Fruit fly (Drosophila melanogaster) whole organism, wandering third instar larva: ENCODE results near the gene CG15306.

Experiments used
- Abd-B ChIP-seq: fragments of >200 bp; optimal IDR thresholded peaks from 2 replicates; lab custom pipeline; 2017; ENCODE audit warnings: missing biosample characterization, missing genetic modification characterization
- CG32264 ChIP-seq: fragments of 200-800 bp; sonication (Bioruptor generic); optimal IDR thresholded peaks from 2 replicates; lab custom pipeline; 2016; ENCODE audit warnings: missing biosample characterization, missing genetic modification characterization
- CrebA ChIP-seq: fragments of 200-800 bp; sonication (Bioruptor generic); optimal IDR thresholded peaks from 2 replicates; lab custom pipeline; 2016; ENCODE audit warnings: missing biosample characterization, mild to moderate bottlenecking, missing genetic modification characterization, borderline replicate concordance
- Dfd ChIP-seq: fragments of >200 bp; optimal IDR thresholded peaks from 2 replicates; lab custom pipeline; 2017; ENCODE audit warnings: missing biosample characterization, missing genetic modification characterization
- Dif ChIP-seq: fragments of 200-275, 200-300 bp; sonication (Bioruptor generic); optimal IDR thresholded peaks from 2 replicates; lab custom pipeline; 2018; ENCODE audit warnings: missing biosample characterization, missing genetic modification characterization; ENCODE audit not compliant: partially characterized antibody
- GATAd ChIP-seq: sonication (Bioruptor generic); optimal IDR thresholded peaks from 2 replicates; lab custom pipeline; 2016; ENCODE audit warnings: missing biosample characterization, missing genetic modification characterization
- HLH106 ChIP-seq: fragments of 200-800 bp; optimal IDR thresholded peaks from 3 replicates; lab custom pipeline; 2019; ENCODE audit warnings: missing biosample characterization, mild to moderate bottlenecking, missing genetic modification characterization, moderate library complexity
- Hnf4 ChIP-seq: fragments of 200-800 bp; sonication (Bioruptor generic); optimal IDR thresholded peaks from 2 replicates; lab custom pipeline; 2016; ENCODE audit warnings: missing biosample characterization, mild to moderate bottlenecking, missing genetic modification characterization
- Hr78 ChIP-seq: fragments of >200 bp; optimal IDR thresholded peaks from 2 replicates; lab custom pipeline; 2017; ENCODE audit warnings: missing biosample characterization, missing genetic modification characterization
- Hr83 ChIP-seq: fragments of 200-300 bp; sonication (Bioruptor generic); optimal IDR thresholded peaks from 2 replicates; lab custom pipeline; 2016; ENCODE audit warnings: missing biosample characterization, mild to moderate bottlenecking, missing genetic modification characterization, moderate library complexity; ENCODE audit not compliant: poor library complexity, severe bottlenecking
- Jra ChIP-seq: sonication (Bioruptor generic); optimal IDR thresholded peaks from 2 replicates; lab custom pipeline; 2016; ENCODE audit warnings: missing biosample characterization, missing genetic modification characterization
- Mio ChIP-seq: sonication (Bioruptor generic); optimal IDR thresholded peaks from 2 replicates; lab custom pipeline; 2016; ENCODE audit warnings: missing biosample characterization, missing genetic modification characterization
- Myc ChIP-seq: fragments of >200 bp; optimal IDR thresholded peaks from 2 replicates; lab custom pipeline; 2017
- N ChIP-seq: fragments of >200 bp; optimal IDR thresholded peaks from 2 replicates; lab custom pipeline; 2018; ENCODE audit warnings: missing biosample characterization, missing external identifiers, missing genetic modification characterization
- OdsH ChIP-seq: fragments of 200-800 bp; sonication (Bioruptor generic); optimal IDR thresholded peaks from 2 replicates; lab custom pipeline; 2016; ENCODE audit warnings: missing biosample characterization, mild to moderate bottlenecking, missing genetic modification characterization
- Rel ChIP-seq, 2 experiments: fragments of 200-800 bp; sonication (Bioruptor generic) in 1 of 2; optimal IDR thresholded peaks; 2 replicates in 1 of 2; 3 replicates in 1 of 2; lab custom pipeline; 2016 to 2019; ENCODE audit warnings: mild to moderate bottlenecking in 2 of 2, missing biosample characterization in 2 of 2, missing genetic modification characterization in 2 of 2, moderate library complexity in 1 of 2
- Sp1 ChIP-seq: fragments of 200-800 bp; sonication (Bioruptor generic); optimal IDR thresholded peaks from 3 replicates; lab custom pipeline; 2019; ENCODE audit warnings: missing biosample characterization, mild to moderate bottlenecking, missing genetic modification characterization, moderate library complexity
- Vsx2 ChIP-seq: fragments of 200-300, 225-300 bp; sonication (Bioruptor generic); optimal IDR thresholded peaks from 2 replicates; lab custom pipeline; 2018; ENCODE audit warnings: missing biosample characterization, missing genetic modification characterization; ENCODE audit not compliant: partially characterized antibody
- br ChIP-seq: fragments of 200-800 bp; sonication (Bioruptor generic); optimal IDR thresholded peaks from 2 replicates; lab custom pipeline; 2016; ENCODE audit warnings: missing biosample characterization, missing genetic modification characterization
- brk ChIP-seq: fragments of 200-800 bp; sonication (Bioruptor generic); optimal IDR thresholded peaks from 2 replicates; lab custom pipeline; 2016; ENCODE audit warnings: missing biosample characterization, mild to moderate bottlenecking, missing genetic modification characterization
- dl ChIP-seq, 2 experiments: fragments of 175-275, 200-275 bp in 1 of 2; fragments of 200-275 bp in 1 of 2; sonication (Bioruptor generic); optimal IDR thresholded peaks; lab custom pipeline; 2018; ENCODE audit warnings: mild to moderate bottlenecking in 2 of 2, missing biosample characterization in 2 of 2, missing genetic modification characterization in 2 of 2, moderate library complexity in 2 of 2; ENCODE audit not compliant: partially characterized antibody in 2 of 2, insufficient read depth in 1 of 2
- dmrt93B ChIP-seq: fragments of 200-800 bp; sonication (Bioruptor generic); optimal IDR thresholded peaks from 2 replicates; lab custom pipeline; 2018; ENCODE audit warnings: missing biosample characterization, mild to moderate bottlenecking, missing genetic modification characterization
- dsf ChIP-seq: sonication (Bioruptor generic); optimal IDR thresholded peaks from 2 replicates; lab custom pipeline; 2016; ENCODE audit warnings: missing biosample characterization, missing genetic modification characterization, borderline replicate concordance
- ey ChIP-seq: fragments of 200-800 bp; sonication (Bioruptor generic); optimal IDR thresholded peaks from 2 replicates; lab custom pipeline; 2016; ENCODE audit warnings: missing biosample characterization, missing genetic modification characterization
- foxo ChIP-seq, 2 experiments: fragments of 200-800 bp; sonication (Bioruptor generic); optimal IDR thresholded peaks; 2 replicates in 1 of 2; 3 replicates in 1 of 2; lab custom pipeline; 2016 to 2017; ENCODE audit warnings: missing biosample characterization in 2 of 2, missing genetic modification characterization in 2 of 2
- fru ChIP-seq: fragments of 200-800 bp; sonication (Bioruptor generic); optimal IDR thresholded peaks from 3 replicates; lab custom pipeline; 2016; ENCODE audit warnings: missing biosample characterization, mild to moderate bottlenecking, missing genetic modification characterization
- h ChIP-seq: fragments of 200-800 bp; sonication (Bioruptor generic); optimal IDR thresholded peaks from 3 replicates; lab custom pipeline; 2016; ENCODE audit warnings: missing biosample characterization, mild to moderate bottlenecking, missing genetic modification characterization
- jim ChIP-seq: fragments of 175-275, 200-325 bp; sonication (Bioruptor generic); optimal IDR thresholded peaks from 2 replicates; lab custom pipeline; 2016; ENCODE audit warnings: missing biosample characterization, mild to moderate bottlenecking, missing genetic modification characterization
- lola ChIP-seq: fragments of >200 bp; optimal IDR thresholded peaks from 2 replicates; lab custom pipeline; 2017; ENCODE audit warnings: missing biosample characterization, missing genetic modification characterization
- pan ChIP-seq: fragments of >200 bp; optimal IDR thresholded peaks from 2 replicates; lab custom pipeline; 2017
- psq ChIP-seq: fragments of 200-800 bp; sonication (Bioruptor generic); optimal IDR thresholded peaks from 3 replicates; lab custom pipeline; 2017; ENCODE audit warnings: missing biosample characterization, mild to moderate bottlenecking, missing genetic modification characterization, moderate library complexity
- rgr ChIP-seq: fragments of 200-800 bp; sonication (Bioruptor generic); optimal IDR thresholded peaks from 3 replicates; lab custom pipeline; 2016; ENCODE audit warnings: missing biosample characterization, mild to moderate bottlenecking, missing genetic modification characterization
- sage ChIP-seq: fragments of 200-800 bp; sonication (Bioruptor generic); optimal IDR thresholded peaks from 2 replicates; lab custom pipeline; 2016; ENCODE audit warnings: missing biosample characterization, mild to moderate bottlenecking, missing genetic modification characterization
- sv ChIP-seq: fragments of 200-800 bp; sonication (Bioruptor generic); optimal IDR thresholded peaks from 3 replicates; lab custom pipeline; 2016; ENCODE audit warnings: missing biosample characterization, missing genetic modification characterization
- usp ChIP-seq: fragments of >200 bp; optimal IDR thresholded peaks from 2 replicates; lab custom pipeline; 2017; ENCODE audit warnings: missing biosample characterization, missing genetic modification characterization

Gene CG15306

DNA sequence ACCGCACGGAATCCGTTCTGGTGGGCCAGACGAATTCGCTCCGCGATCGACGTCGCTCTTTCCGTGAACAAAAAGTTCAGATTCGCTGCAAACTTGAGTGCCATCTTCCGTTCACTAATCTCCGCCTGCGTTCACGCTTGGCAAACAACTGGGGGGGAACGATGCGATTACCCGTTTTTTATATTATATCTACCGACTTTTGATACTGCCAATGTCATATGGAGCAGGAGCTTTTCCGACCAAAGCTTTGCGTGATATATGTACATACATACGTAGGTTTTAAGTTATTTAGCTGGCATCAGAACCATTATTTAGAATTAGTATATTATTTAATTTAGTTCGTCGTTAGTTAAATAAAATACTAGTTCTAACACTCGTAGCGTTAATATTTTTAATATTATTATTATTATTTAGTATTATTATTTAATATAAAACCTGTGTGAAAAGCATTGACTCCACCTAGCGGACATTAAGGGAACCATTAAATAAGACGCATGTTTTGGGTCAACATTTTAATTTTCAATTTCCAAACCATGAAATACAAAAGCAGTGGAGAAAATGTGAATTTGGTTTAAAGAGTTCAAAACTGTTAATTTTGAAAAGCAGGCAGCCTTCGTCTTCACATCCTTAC, 1.8 kb downstream of the CG15306 start, which contains the start of gene Gip:
TSS of gene Gip (minus strand) at position 214 of the 631 bp plus-strand sequence.
- peak; percentile 35 for TF ChIP-seq Jra (GFP tag; lab: Kevin White, UChicago)
- peak; percentile 24 for TF ChIP-seq fru (GFP tag; lab: Kevin White, UChicago)
- TF ChIP-seq lola (GFP tag; lab: Kevin White, UChicago) = no peak
- no peak for TF ChIP-seq usp (GFP tag; lab: Kevin White, UChicago)
- TF ChIP-seq Myc (lab: Kevin White, UChicago) = no peak
- TF ChIP-seq sage (GFP tag; lab: Kevin White, UChicago) = peak; percentile 47
- TF ChIP-seq Hr78 (GFP tag; lab: Kevin White, UChicago) = no peak
- TF ChIP-seq dmrt93B = no peak
- TF ChIP-seq dl (GFP tag; optimal IDR thresholded peaks at IDR 0.05; lab: Kevin White, UChicago; ENCODE audit: insufficient read depth in 1 of 2, partially characterized antibody in 2 of 2) = no peak
- peak; percentile 79 for TF ChIP-seq Hr83 (GFP tag; lab: Kevin White, UChicago)
- TF ChIP-seq ey = no peak
- TF ChIP-seq Vsx2 (GFP tag; lab: Kevin White, UChicago) = peak; percentile 65
- no peak for TF ChIP-seq Abd-B
- peak; percentile 55 for TF ChIP-seq br (GFP tag; lab: Kevin White, UChicago)
- no peak for TF ChIP-seq CG32264 (GFP tag; lab: Kevin White, UChicago)
- TF ChIP-seq psq (GFP tag; lab: Kevin White, UChicago) = no peak
- TF ChIP-seq foxo (GFP tag; optimal IDR thresholded peaks at IDR 0.05; lab: Kevin White, UChicago) = peak in 1 of 2 experiments; percentile 18
- TF ChIP-seq Hnf4 (GFP tag; lab: Kevin White, UChicago) = peak; percentile 58
- TF ChIP-seq Rel (GFP tag; optimal IDR thresholded peaks at IDR 0.05; lab: Kevin White, UChicago) = no peak
- peak; percentile 73 for TF ChIP-seq Rel (tag; optimal IDR thresholded peaks at IDR 0.05; lab: Kevin White, UChicago)
- no peak for TF ChIP-seq Dfd
- peak; percentile 2 for TF ChIP-seq HLH106 (tag; lab: Kevin White, UChicago)
- TF ChIP-seq rgr (GFP tag; lab: Kevin White, UChicago) = peak; percentile 68
- peak; percentile 68 for TF ChIP-seq h
- no peak for TF ChIP-seq dsf (GFP tag; lab: Kevin White, UChicago)
- peak; percentile 48 for TF ChIP-seq Sp1 (GFP tag; lab: Kevin White, UChicago)
- TF ChIP-seq CrebA (GFP tag; lab: Kevin White, UChicago) = no peak
- TF ChIP-seq sv = no peak
- TF ChIP-seq N (GFP tag; lab: Kevin White, UChicago) = no peak
- peak; percentile 35 for TF ChIP-seq Dif (GFP tag; lab: Kevin White, UChicago)
- TF ChIP-seq brk (GFP tag; lab: Kevin White, UChicago) = no peak
- TF ChIP-seq GATAd (GFP tag; lab: Kevin White, UChicago) = no peak
- TF ChIP-seq jim (GFP tag; lab: Kevin White, UChicago) = no peak
- TF ChIP-seq pan (lab: Kevin White, UChicago) = no peak
- TF ChIP-seq OdsH (GFP tag; lab: Kevin White, UChicago) = peak; percentile 19
- no peak for TF ChIP-seq Mio (GFP tag; lab: Kevin White, UChicago)

DNA sequence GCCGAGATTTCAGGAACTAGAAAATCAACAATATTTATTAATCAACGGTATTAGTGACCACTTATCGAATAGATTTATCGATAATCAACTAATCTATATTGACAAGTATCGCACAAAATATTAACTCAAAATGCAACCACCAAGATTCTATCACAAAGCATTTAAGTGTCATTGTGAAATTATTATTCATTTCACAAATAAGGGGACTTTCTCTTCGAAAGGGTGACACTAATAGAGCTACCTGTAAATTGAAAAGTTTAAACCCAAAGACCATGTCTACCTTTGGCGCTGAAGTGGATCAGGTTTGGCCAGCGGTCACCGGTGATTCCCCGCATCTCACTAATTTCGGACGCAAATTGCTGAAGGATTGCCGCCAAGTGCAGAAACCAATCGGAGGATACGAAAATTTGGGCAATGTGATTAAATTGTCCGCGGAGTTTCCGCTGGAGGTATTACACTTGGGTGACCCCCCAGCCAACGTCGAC, 5.2 kb downstream of the CG15306 start, which contains the start of gene CG2909:
TSS of gene CG2909 (plus strand) at position 119 of the 485 bp plus-strand sequence.
- TF ChIP-seq CrebA (GFP tag; lab: Kevin White, UChicago) = no peak
- no peak for TF ChIP-seq Rel (GFP tag; optimal IDR thresholded peaks at IDR 0.05; lab: Kevin White, UChicago)
- TF ChIP-seq Rel (tag; optimal IDR thresholded peaks at IDR 0.05; lab: Kevin White, UChicago) = peak; percentile 97
